Fruit fly (Drosophila melanogaster) whole organism, wandering third instar larva: ENCODE results near the gene Pldn.

Experiments
- Abd-B ChIP-seq: fragments of >200 bp; optimal IDR thresholded peaks from 2 replicates; lab custom pipeline; 2017; ENCODE audit warnings: missing biosample characterization, missing genetic modification characterization
- Dfd ChIP-seq: fragments of >200 bp; optimal IDR thresholded peaks from 2 replicates; lab custom pipeline; 2017; ENCODE audit warnings: missing biosample characterization, missing genetic modification characterization
- HLH106 ChIP-seq: fragments of 200-800 bp; optimal IDR thresholded peaks from 3 replicates; lab custom pipeline; 2019; ENCODE audit warnings: missing biosample characterization, mild to moderate bottlenecking, missing genetic modification characterization, moderate library complexity
- Mio ChIP-seq: sonication (Bioruptor generic); optimal IDR thresholded peaks from 2 replicates; lab custom pipeline; 2016; ENCODE audit warnings: missing biosample characterization, missing genetic modification characterization
- br ChIP-seq: fragments of 200-800 bp; sonication (Bioruptor generic); optimal IDR thresholded peaks from 2 replicates; lab custom pipeline; 2016; ENCODE audit warnings: missing biosample characterization, missing genetic modification characterization
- brk ChIP-seq: fragments of 200-800 bp; sonication (Bioruptor generic); optimal IDR thresholded peaks from 2 replicates; lab custom pipeline; 2016; ENCODE audit warnings: missing biosample characterization, mild to moderate bottlenecking, missing genetic modification characterization
- dmrt93B ChIP-seq: fragments of 200-800 bp; sonication (Bioruptor generic); optimal IDR thresholded peaks from 2 replicates; lab custom pipeline; 2018; ENCODE audit warnings: missing biosample characterization, mild to moderate bottlenecking, missing genetic modification characterization
- lola ChIP-seq: fragments of >200 bp; optimal IDR thresholded peaks from 2 replicates; lab custom pipeline; 2017; ENCODE audit warnings: missing biosample characterization, missing genetic modification characterization
- psq ChIP-seq: fragments of 200-800 bp; sonication (Bioruptor generic); optimal IDR thresholded peaks from 3 replicates; lab custom pipeline; 2017; ENCODE audit warnings: missing biosample characterization, mild to moderate bottlenecking, missing genetic modification characterization, moderate library complexity
- usp ChIP-seq: fragments of >200 bp; optimal IDR thresholded peaks from 2 replicates; lab custom pipeline; 2017; ENCODE audit warnings: missing biosample characterization, missing genetic modification characterization

- TF ChIP-seq Abd-B (GFP tag; lab: Kevin White, UChicago) (no peak), brk (GFP tag; lab: Kevin White, UChicago) (no peak), Dfd (GFP tag; lab: Kevin White, UChicago) (no peak), usp (GFP tag; lab: Kevin White, UChicago) (no peak), lola (GFP tag; lab: Kevin White, UChicago) (no peak), HLH106 (tag; lab: Kevin White, UChicago) (no peak), psq (no peak), dmrt93B (no peak), Mio (GFP tag; lab: Kevin White, UChicago) (no peak), br (GFP tag; lab: Kevin White, UChicago) (no peak)
Observed at dm6 chr3L:11692853-11693252, 1.7 kb upstream of the Pldn start.
